Worm (Caenorhabditis elegans): ENCODE data around the gene pyr-1.

The pyr-1 gene

DNA sequence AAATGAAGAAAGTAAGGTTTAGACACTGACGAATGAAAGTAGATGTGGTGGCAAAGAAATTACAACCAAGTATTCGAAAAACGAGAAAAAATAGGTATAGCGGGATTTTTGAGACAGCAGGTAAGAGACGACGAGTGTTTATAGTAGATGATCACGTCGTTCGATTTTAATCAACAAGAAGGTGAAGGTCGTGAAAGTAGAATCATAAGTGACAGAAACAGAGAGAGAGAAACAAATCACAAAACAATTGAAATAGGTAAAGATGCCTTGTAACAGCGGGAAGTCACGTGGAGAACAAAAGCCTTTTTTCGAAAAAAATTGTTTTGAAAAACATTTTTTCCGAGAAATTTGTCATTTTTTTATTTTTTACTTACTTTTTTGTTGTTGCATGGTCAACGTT lies 20.8 kb upstream of the pyr-1 start, which contains the start of gene T22C8.6:
TSS of gene T22C8.6 (minus strand) at position 194 of the 400 bp plus-strand sequence.
- TF ChIP-seq snpc-3.4 (tag; optimal IDR thresholded peaks at IDR 0.05) (no peak), attf-6 (GFP tag; IDR thresholded peaks at IDR 0.05) (no peak), die-1 (tag; optimal IDR thresholded peaks at IDR 0.05) (no peak), F39B2.1 (GFP tag; IDR thresholded peaks at IDR 0.05) (no peak), ekl-4 (GFP tag; IDR thresholded peaks at IDR 0.05) (no peak), nhr-179 (tag; optimal IDR thresholded peaks at IDR 0.05) (no peak), K12H6.12 (tag; optimal IDR thresholded peaks at IDR 0.05) (no peak), pha-4 (tag; optimal IDR thresholded peaks at IDR 0.05) (no peak), T07F8.4 (tag; optimal IDR thresholded peaks at IDR 0.05) (no peak), gei-17 (GFP tag; optimal IDR thresholded peaks at IDR 0.05) (no peak), K11D2.4 (GFP tag; IDR thresholded peaks at IDR 0.05) (no peak), sdz-38 (tag; optimal IDR thresholded peaks at IDR 0.05) (no peak)

ce11 chrII:8631766-8632165 lies 19.1 kb upstream of the pyr-1 start:
- TF ChIP-seq akir-1 (GFP tag; optimal IDR thresholded peaks at IDR 0.05) (no peak), snpc-1.3 (tag; optimal IDR thresholded peaks at IDR 0.05; ENCODE audit: insufficient read depth) (peak; percentile 37), lin-26 (GFP tag; IDR thresholded peaks at IDR 0.05) (0 out of 2 replicates have a peak, but pooled peaks have one; percentile 60), lsl-1 (GFP tag; optimal IDR thresholded peaks at IDR 0.05) (peak; percentile 13), sptf-2 (GFP tag; optimal IDR thresholded peaks at IDR 0.05) (peak; percentile 90), rpc-1 (optimal IDR thresholded peaks at IDR 0.05) (peak; percentile 53), rpc-1 (tag; optimal IDR thresholded peaks at IDR 0.05) (peak; percentile 76), B0261.1 (tag; optimal IDR thresholded peaks at IDR 0.05) (peak; percentile 56), die-1 (tag; optimal IDR thresholded peaks at IDR 0.05) (peak; percentile 34), mxl-1 (tag; optimal IDR thresholded peaks at IDR 0.05) (no peak), ztf-25 (GFP tag; IDR thresholded peaks at IDR 0.05) (no peak), hsf-1 (GFP tag; IDR thresholded peaks at IDR 0.05) (peak; percentile 36; the same call in 1 of the 2 replicates), D2030.7 (GFP tag; IDR thresholded peaks at IDR 0.05) (0 out of 2 replicates have a peak, but pooled peaks have one; percentile 18), snpc-1.1 (tag; optimal IDR thresholded peaks at IDR 0.05; ENCODE audit: insufficient read depth) (no peak), tbp1 (GFP tag; optimal IDR thresholded peaks at IDR 0.05) (peak; percentile 82), F33H1.4 (GFP tag; IDR thresholded peaks at IDR 0.05) (no peak; the same call in 1 of the 2 replicates)

ce11 chrII:8634386-8634785 lies 16.5 kb upstream of the pyr-1 start, which contains the start of gene cutl-12:
cutl-12 (minus strand) TSS chrII:8634486.
- TF ChIP-seq nhr-80 (tag; optimal IDR thresholded peaks at IDR 0.05) (no peak), D2030.7 (GFP tag; IDR thresholded peaks at IDR 0.05) (no peak), madf-3 (GFP tag; IDR thresholded peaks at IDR 0.05) (0 out of 2 replicates have a peak, but pooled peaks have one; percentile 39)

DNA sequence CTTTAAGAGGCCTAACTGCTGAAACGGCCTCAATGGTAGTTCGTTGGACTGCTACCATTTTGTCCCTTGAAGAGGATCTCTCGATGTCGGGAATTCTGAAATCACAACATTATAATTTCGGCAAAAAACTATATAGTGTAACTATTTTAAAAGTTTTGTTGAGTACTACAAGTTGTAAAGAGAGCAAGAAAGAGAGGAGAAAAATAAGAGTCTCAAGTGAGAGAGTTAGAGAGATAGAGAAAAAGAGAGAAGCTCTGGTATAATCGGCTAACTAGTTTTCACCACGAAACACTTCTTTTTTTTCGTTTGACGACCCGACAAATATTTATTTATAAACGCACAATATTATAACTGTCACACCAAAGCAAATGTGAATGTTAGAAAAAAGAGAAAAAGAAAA lies 13.3 kb upstream of the pyr-1 start, which contains the start of gene vab-9:
TSS of gene vab-9 (minus strand) at position 101 of the 400 bp plus-strand sequence.
- TF ChIP-seq sptf-2 (GFP tag; optimal IDR thresholded peaks at IDR 0.05) (no peak), pha-4 (tag; optimal IDR thresholded peaks at IDR 0.05) (no peak), ztf-18 (tag; optimal IDR thresholded peaks at IDR 0.05) (no peak), ztf-22 (GFP tag; optimal IDR thresholded peaks at IDR 0.05) (no peak), Y67H2A.10 (GFP tag; conservative IDR thresholded peaks at IDR 0.05) (no peak), B0019.2 (GFP tag; conservative IDR thresholded peaks at IDR 0.05) (no peak), mcd-1 (GFP tag; IDR thresholded peaks at IDR 0.05) (no peak), egrh-3 (GFP tag; IDR thresholded peaks at IDR 0.05) (no peak), nhr-120 (GFP tag; IDR thresholded peaks at IDR 0.05) (no peak)

Data from whole organism, young adult.